Fruit fly (Drosophila melanogaster) whole organism: ENCODE results near the gene Sys1.

Experiments
- pan ChIP-seq: fragments of >200 bp; optimal IDR thresholded peaks from 2 replicates; lab custom pipeline; 2017
- psq ChIP-seq: fragments of >200 bp; optimal IDR thresholded peaks from 2 replicates; lab custom pipeline; 2017
- usp ChIP-seq: fragments of >200 bp; optimal IDR thresholded peaks from 2 replicates; lab custom pipeline; 2017; ENCODE audit warnings: missing biosample characterization, missing genetic modification characterization, mixed read lengths

DNA sequence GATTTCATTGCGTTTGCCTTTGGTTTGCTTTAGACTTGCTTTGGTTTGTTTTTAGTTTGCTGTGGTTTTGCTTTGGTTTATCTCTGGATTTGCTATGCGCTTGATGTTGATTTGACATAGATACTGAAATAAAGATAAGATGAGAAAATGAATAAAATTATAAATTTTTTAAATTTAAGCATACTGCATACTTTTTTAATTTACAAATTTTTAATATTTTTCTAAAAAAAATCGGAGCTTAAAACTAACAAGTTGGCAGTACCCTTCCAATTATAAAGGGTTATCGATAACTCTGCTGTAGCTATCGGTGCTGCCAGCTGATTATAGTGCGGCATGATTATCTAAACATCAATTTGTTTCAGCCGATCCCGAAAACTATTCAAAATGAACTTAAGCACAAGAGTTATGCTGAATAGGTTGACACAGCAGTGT is 21.2 kb downstream of the Sys1 start, which contains the start of gene mRpL19:
- TF ChIP-seq usp (no peak), pan (lab: Kevin White, UChicago) (no peak), psq (lab: Kevin White, UChicago) (no peak)
